Worm (Caenorhabditis elegans) whole organism, L4 larva: ENCODE measurements around the gene plc-4.
A peak's percentile ranks its signal among the peaks of the same experiment; 100 is the strongest.

Experiments used
- F26F4.8 ChIP-seq: fragments of 200-800 bp; sonication (Bioruptor generic); conservative IDR thresholded peaks from 2 replicates; pipeline ENCODE4 v1.3.6; 2022; ENCODE audit warnings: missing genetic modification characterization, missing compliant biosample characterization
- F37D6.2 ChIP-seq: sonication (generic microtip); optimal IDR thresholded peaks from 2 replicates; lab custom pipeline; 2016; ENCODE audit warnings: mild to moderate bottlenecking, missing genetic modification characterization, missing compliant biosample characterization
- F49E8.2 ChIP-seq: sonication (generic microtip); optimal IDR thresholded peaks from 2 replicates; lab custom pipeline; 2016; ENCODE audit warnings: missing compliant biosample characterization, mild to moderate bottlenecking, missing genetic modification characterization, borderline replicate concordance
- R02D3.7 ChIP-seq: fragments of 150-350 bp; sonication (generic microtip); optimal IDR thresholded peaks from 3 replicates; lab custom pipeline; 2014; ENCODE audit warnings: missing biosample characterization, missing genetic modification characterization
- Y105C5A.15 ChIP-seq: fragments of 200-800 bp; sonication (Bioruptor generic); IDR thresholded peaks from 2 replicates; pipeline ENCODE4 v1.3.6; 2022; ENCODE audit warnings: missing genetic modification characterization, missing compliant biosample characterization
- ZK337.2 ChIP-seq: fragments of 200-800 bp; sonication (Bioruptor generic); IDR thresholded peaks from 2 replicates; pipeline ENCODE4 v1.3.6; 2022; ENCODE audit warnings: missing genetic modification reagents, missing genetic modification characterization, missing compliant biosample characterization
- arid-1 ChIP-seq: fragments of 200-800 bp; sonication (Bioruptor generic); conservative IDR thresholded peaks from 2 replicates; pipeline ENCODE4 v1.3.6; 2022; ENCODE audit warnings: missing genetic modification reagents, missing genetic modification characterization, missing compliant biosample characterization
- ceh-28 ChIP-seq: fragments of 150-350 bp; optimal IDR thresholded peaks from 2 replicates; lab custom pipeline; 2014; ENCODE audit warnings: missing biosample characterization, missing genetic modification reagents, missing genetic modification characterization
- ceh-32 ChIP-seq: sonication (generic microtip); optimal IDR thresholded peaks from 2 replicates; lab custom pipeline; 2016; ENCODE audit warnings: mild to moderate bottlenecking, missing genetic modification characterization, missing compliant biosample characterization; ENCODE audit not compliant: poor library complexity
- ceh-44 ChIP-seq: fragments of 200-800 bp; sonication (Bioruptor generic); IDR thresholded peaks from 2 replicates; pipeline ENCODE4 v1.3.6; 2022; ENCODE audit warnings: missing genetic modification reagents, missing genetic modification characterization, missing compliant biosample characterization
- daf-12 ChIP-seq: fragments of 150-350 bp; optimal IDR thresholded peaks from 2 replicates; lab custom pipeline; 2014; ENCODE audit warnings: missing biosample characterization, missing genetic modification reagents, missing genetic modification characterization
- dmd-8 ChIP-seq: fragments of 200-800 bp; sonication (Bioruptor generic); IDR thresholded peaks from 2 replicates; pipeline ENCODE4 v1.3.6; 2022; ENCODE audit warnings: missing genetic modification characterization, missing compliant biosample characterization
- dpl-1 ChIP-seq: fragments of 150-350 bp; optimal IDR thresholded peaks from 2 replicates; lab custom pipeline; 2014; ENCODE audit warnings: missing biosample characterization, missing genetic modification reagents, missing genetic modification characterization
- fkh-10 ChIP-seq: fragments of 150-350 bp; optimal IDR thresholded peaks from 2 replicates; lab custom pipeline; 2014; ENCODE audit warnings: missing biosample characterization, missing genetic modification reagents, missing genetic modification characterization
- gei-8 ChIP-seq: fragments of 200-800 bp; sonication (Bioruptor generic); optimal IDR thresholded peaks from 2 replicates; lab custom pipeline; 2018; ENCODE audit warnings: mild to moderate bottlenecking, missing genetic modification characterization, missing compliant biosample characterization
- hif-1 ChIP-seq, 2 experiments: sonication (generic microtip); optimal IDR thresholded peaks; 2 replicates each; lab custom pipeline; 2016 to 2017; ENCODE audit warnings: missing compliant biosample characterization in 2 of 2, missing genetic modification characterization in 2 of 2, missing genetic modification reagents in 2 of 2, missing genotype in 2 of 2, mild to moderate bottlenecking in 1 of 2
- hlh-11 ChIP-seq: fragments of 200-800 bp; sonication (Bioruptor generic); optimal IDR thresholded peaks from 2 replicates; lab custom pipeline; 2018; ENCODE audit warnings: mild to moderate bottlenecking, missing genetic modification characterization, missing compliant biosample characterization
- hmg-1.1 ChIP-seq: fragments of 200-800 bp; sonication (Bioruptor generic); IDR thresholded peaks from 2 replicates; pipeline ENCODE4 v1.3.6; 2022; ENCODE audit warnings: missing genetic modification reagents, missing genetic modification characterization, missing compliant biosample characterization
- jun-1 ChIP-seq: fragments of 150-350 bp; optimal IDR thresholded peaks from 2 replicates; lab custom pipeline; 2014; ENCODE audit warnings: missing biosample characterization, missing genetic modification reagents, missing genetic modification characterization
- lim-7 ChIP-seq: fragments of 200-800 bp; sonication (Bioruptor generic); IDR thresholded peaks from 2 replicates; pipeline ENCODE4 v1.3.6; 2022; ENCODE audit warnings: missing genetic modification characterization, missing compliant biosample characterization
- lin-1 ChIP-seq: fragments of 200-800 bp; sonication (Bioruptor generic); IDR thresholded peaks from 2 replicates; pipeline ENCODE4 v1.3.6; 2022; ENCODE audit warnings: missing genetic modification reagents, missing genetic modification characterization, missing compliant biosample characterization
- lin-13 ChIP-seq: fragments of 150-350 bp; optimal IDR thresholded peaks from 2 replicates; lab custom pipeline; 2014; ENCODE audit warnings: missing biosample characterization, missing genetic modification reagents, missing genetic modification characterization
- lin-29 ChIP-seq: fragments of 200-800 bp; sonication (Bioruptor generic); IDR thresholded peaks from 2 replicates; pipeline ENCODE4 v1.3.6; 2022; ENCODE audit warnings: missing genetic modification reagents, missing genetic modification characterization, missing compliant biosample characterization
- lir-3 ChIP-seq: sonication (generic microtip); optimal IDR thresholded peaks from 2 replicates; lab custom pipeline; 2016; ENCODE audit warnings: mild to moderate bottlenecking, missing genetic modification characterization, missing compliant biosample characterization
- madf-5 ChIP-seq, 2 experiments: fragments of 200-800 bp; sonication (Bioruptor generic); IDR thresholded peaks; 2 replicates each; pipeline ENCODE4 v1.3.6; 2022; ENCODE audit warnings: missing compliant biosample characterization in 2 of 2, missing genetic modification characterization in 2 of 2
- madf-9 ChIP-seq: fragments of 200-800 bp; sonication (Bioruptor generic); conservative IDR thresholded peaks from 2 replicates; pipeline ENCODE4 v1.3.6; 2022; ENCODE audit warnings: missing genetic modification reagents, missing genetic modification characterization, missing compliant biosample characterization
- nhr-102 ChIP-seq: sonication (generic microtip); optimal IDR thresholded peaks from 2 replicates; lab custom pipeline; 2016; ENCODE audit warnings: mild to moderate bottlenecking, missing genetic modification characterization, moderate library complexity, missing compliant biosample characterization
- nhr-11 ChIP-seq: fragments of 150-350 bp; optimal IDR thresholded peaks from 2 replicates; lab custom pipeline; 2014; ENCODE audit warnings: missing biosample characterization, missing genetic modification characterization
- nhr-111 ChIP-seq: fragments of 200-800 bp; sonication (Bioruptor generic); optimal IDR thresholded peaks from 2 replicates; lab custom pipeline; 2018; ENCODE audit warnings: mild to moderate bottlenecking, missing genetic modification characterization, missing compliant biosample characterization
- nhr-41 ChIP-seq: fragments of 200-800 bp; sonication (Bioruptor generic); IDR thresholded peaks from 2 replicates; pipeline ENCODE4 v1.3.6; 2022; ENCODE audit warnings: missing genetic modification reagents, missing genetic modification characterization, missing compliant biosample characterization
- nhr-42 ChIP-seq: fragments of 200-800 bp; sonication (Bioruptor generic); IDR thresholded peaks from 2 replicates; pipeline ENCODE4 v1.3.6; 2022; ENCODE audit warnings: missing genetic modification characterization, missing compliant biosample characterization
- nhr-48 ChIP-seq: sonication (generic microtip); optimal IDR thresholded peaks from 2 replicates; lab custom pipeline; 2016; ENCODE audit warnings: mild to moderate bottlenecking, missing genetic modification characterization, missing compliant biosample characterization
- nhr-77 ChIP-seq: fragments of 150-350 bp; optimal IDR thresholded peaks from 2 replicates; lab custom pipeline; 2014; ENCODE audit warnings: missing biosample characterization, missing genetic modification characterization
- php-3 ChIP-seq: fragments of 200-800 bp; sonication (Bioruptor generic); IDR thresholded peaks from 2 replicates; pipeline ENCODE4 v1.3.6; 2022; ENCODE audit warnings: missing genetic modification reagents, missing genetic modification characterization, missing compliant biosample characterization
- pqm-1 ChIP-seq: sonication (generic microtip); optimal IDR thresholded peaks from 2 replicates; lab custom pipeline; 2017; ENCODE audit warnings: missing biosample characterization, missing genetic modification characterization
- saeg-2 ChIP-seq: fragments of 200-800 bp; sonication (Bioruptor generic); IDR thresholded peaks from 2 replicates; pipeline ENCODE4 v1.3.6; 2022; ENCODE audit warnings: missing genetic modification reagents, missing genetic modification characterization, missing compliant biosample characterization
- snpc-1.2 ChIP-seq: fragments of 200-800 bp; sonication (Bioruptor generic); IDR thresholded peaks from 2 replicates; pipeline ENCODE4 v1.3.6; 2022; ENCODE audit warnings: missing genetic modification reagents, missing genetic modification characterization, missing compliant biosample characterization
- spr-1 ChIP-seq: sonication (generic microtip); optimal IDR thresholded peaks from 2 replicates; lab custom pipeline; 2016; ENCODE audit warnings: mild to moderate bottlenecking, missing genetic modification characterization, missing compliant biosample characterization
- spr-3 ChIP-seq: fragments of 200-800 bp; sonication (Bioruptor generic); optimal IDR thresholded peaks from 2 replicates; lab custom pipeline; 2018; ENCODE audit warnings: mild to moderate bottlenecking, missing genetic modification characterization, missing compliant biosample characterization
- tra-1 ChIP-seq: fragments of 200-800 bp; sonication (Bioruptor generic); IDR thresholded peaks from 2 replicates; pipeline ENCODE4 v1.3.6; 2022; ENCODE audit warnings: missing genetic modification reagents, missing genetic modification characterization, missing compliant biosample characterization
- unc-62 ChIP-seq, 3 experiments: fragments of 150-350 bp in 1 of 3; sonication (generic microtip); optimal IDR thresholded peaks in 2 of 3; peaks in 1 of 3; 1 replicate in 1 of 3; 2 replicates in 2 of 3; lab custom pipeline; 2014 to 2017; ENCODE audit warnings: missing biosample characterization in 3 of 3, missing genetic modification characterization in 3 of 3, missing genetic modification reagents in 3 of 3, missing genotype in 1 of 3
- vab-7 ChIP-seq: fragments of 200-800 bp; sonication (Bioruptor generic); IDR thresholded peaks from 2 replicates; pipeline ENCODE4 v1.3.6; 2022; ENCODE audit warnings: missing genetic modification reagents, missing genetic modification characterization, missing compliant biosample characterization
- zag-1 ChIP-seq: fragments of 150-350 bp; optimal IDR thresholded peaks from 2 replicates; lab custom pipeline; 2014; ENCODE audit warnings: missing biosample characterization, missing genetic modification characterization
- zfp-3 ChIP-seq: fragments of 200-800 bp; sonication (Bioruptor generic); conservative IDR thresholded peaks from 2 replicates; pipeline ENCODE4 v1.3.6; 2022; ENCODE audit warnings: missing genetic modification reagents, missing genetic modification characterization, missing compliant biosample characterization
- ztf-11 ChIP-seq: fragments of 150-350 bp; optimal IDR thresholded peaks from 2 replicates; lab custom pipeline; 2014; ENCODE audit warnings: missing biosample characterization, missing genetic modification characterization

Gene plc-4

ce11 chrIV:7487554-7488456, 24.7 kb downstream of the plc-4 start, which contains the start of the genes his-60 and his-59 (continued):
- TF ChIP-seq spr-1 (tag; lab: Kevin White, UChicago) = no peak
- TF ChIP-seq F26F4.8 (GFP tag; lab: Robert Waterston, UW) = peak; percentile 63
- peak; percentile 43 for TF ChIP-seq dpl-1 (GFP tag; lab: Kevin White, UChicago)
- TF ChIP-seq lin-29 (GFP tag; lab: Robert Waterston, UW) = no peak
- TF ChIP-seq lin-13 (GFP tag; lab: Kevin White, UChicago) = no peak
- no peak for TF ChIP-seq pqm-1 (tag; lab: Kevin White, UChicago)
- no peak for TF ChIP-seq unc-62 (GFP tag; optimal IDR thresholded peaks at IDR 0.05 in 1 of 2; lab: Kevin White, UChicago)
- no peak for TF ChIP-seq unc-62 (tag; optimal IDR thresholded peaks at IDR 0.05; lab: Kevin White, UChicago)
- TF ChIP-seq madf-5 (GFP tag; IDR thresholded peaks at IDR 0.05; lab: Robert Waterston, UW) = no peak
- no peak for TF ChIP-seq ceh-32 (tag; lab: Kevin White, UChicago)
- TF ChIP-seq gei-8 = no peak
- TF ChIP-seq hlh-11 (tag; lab: Kevin White, UChicago) = peak; percentile 76
- TF ChIP-seq nhr-11 = no peak
- no peak for TF ChIP-seq madf-9 (GFP tag; lab: Robert Waterston, UW)
- no peak for TF ChIP-seq lir-3 (tag; lab: Kevin White, UChicago)
- no peak for TF ChIP-seq ztf-11 (tag; lab: Kevin White, UChicago)
- no peak for TF ChIP-seq ZK337.2 (GFP tag; lab: Robert Waterston, UW)
- TF ChIP-seq php-3 (GFP tag; lab: Robert Waterston, UW) = peak; percentile 59; the same call in 1 of the 2 replicates
- no peak for TF ChIP-seq daf-12 (tag; lab: Kevin White, UChicago)
- TF ChIP-seq lim-7 (GFP tag; lab: Robert Waterston, UW) = peak; percentile 85
- TF ChIP-seq nhr-48 (tag; lab: Kevin White, UChicago) = peak; percentile 82
- TF ChIP-seq tra-1 (GFP tag; lab: Robert Waterston, UW) = peak; percentile 42; the same call in 1 of the 2 replicates
- TF ChIP-seq zag-1 (tag; lab: Kevin White, UChicago) = no peak
- no peak for TF ChIP-seq ceh-28
- TF ChIP-seq ceh-44 (GFP tag; lab: Robert Waterston, UW) = no peak
- TF ChIP-seq nhr-77 = no peak
- no peak for TF ChIP-seq F37D6.2 (tag; lab: Kevin White, UChicago)
- peak; percentile 71 for TF ChIP-seq arid-1 (GFP tag; lab: Robert Waterston, UW)
- TF ChIP-seq nhr-42 (GFP tag; lab: Robert Waterston, UW) = peak; percentile 46; the same call in 1 of the 2 replicates
- TF ChIP-seq zfp-3 (GFP tag; lab: Robert Waterston, UW) = no peak
- peak; percentile 84 for TF ChIP-seq dmd-8 (GFP tag; lab: Robert Waterston, UW)
- no peak for TF ChIP-seq jun-1 (tag; lab: Kevin White, UChicago)
- no peak for TF ChIP-seq hif-1 (tag; optimal IDR thresholded peaks at IDR 0.05; lab: Kevin White, UChicago)
- peak; percentile 37; the same call in 1 of the 2 replicates for TF ChIP-seq lin-1 (GFP tag; lab: Robert Waterston, UW)
- peak; percentile 57 for TF ChIP-seq snpc-1.2

DNA sequence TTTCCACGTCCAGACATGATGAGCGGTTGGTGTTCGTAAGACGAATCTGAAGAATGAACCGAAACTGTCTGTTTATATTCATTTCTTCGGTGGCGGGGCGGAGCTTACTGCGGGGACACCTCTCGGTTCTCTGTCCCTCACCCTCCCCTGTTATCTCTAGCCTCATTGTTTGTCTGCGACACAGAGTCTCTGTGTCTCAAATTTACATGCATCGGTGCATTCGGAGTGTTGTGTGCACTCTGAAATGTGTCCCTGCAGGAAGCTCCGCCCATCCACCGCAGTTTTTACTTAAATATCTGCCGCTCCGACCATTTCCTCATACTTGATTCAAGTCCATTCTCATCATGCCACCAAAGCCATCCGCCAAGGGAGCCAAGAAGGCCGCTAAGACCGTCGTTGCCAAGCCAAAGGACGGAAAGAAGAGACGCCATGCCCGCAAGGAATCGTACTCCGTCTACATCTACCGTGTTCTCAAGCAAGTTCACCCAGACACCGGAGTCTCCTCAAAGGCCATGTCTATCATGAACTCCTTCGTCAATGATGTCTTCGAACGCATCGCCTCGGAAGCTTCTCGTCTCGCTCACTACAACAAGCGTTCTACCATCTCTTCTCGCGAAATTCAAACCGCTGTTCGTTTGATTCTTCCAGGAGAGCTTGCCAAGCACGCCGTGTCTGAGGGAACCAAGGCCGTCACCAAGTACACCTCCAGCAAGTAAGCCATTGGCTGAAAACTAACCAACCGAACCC, 26.1 kb downstream of the plc-4 start, which contains the start of the genes his-61 and his-62:
Gene his-61, minus strand, starts transcription at position 17 of the 747 bp plus-strand sequence.
Gene his-62, plus strand, starts transcription at position 345 of the 747 bp plus-strand sequence.
- TF ChIP-seq spr-1 (tag; lab: Kevin White, UChicago) (no peak), fkh-10 (GFP tag; lab: Kevin White, UChicago) (no peak), lin-1 (GFP tag; lab: Robert Waterston, UW) (peak; percentile 45; the same call in 1 of the 2 replicates), R02D3.7 (tag; lab: Kevin White, UChicago) (no peak), F49E8.2 (peak; percentile 10), pqm-1 (tag; lab: Kevin White, UChicago) (peak; percentile 30), nhr-102 (peak; percentile 86), hmg-1.1 (peak; percentile 48; the same call in 1 of the 2 replicates), madf-9 (GFP tag; lab: Robert Waterston, UW) (no peak), nhr-48 (tag; lab: Kevin White, UChicago) (peak; percentile 97), lir-3 (tag; lab: Kevin White, UChicago) (no peak), ceh-44 (GFP tag; lab: Robert Waterston, UW) (no peak), hif-1 (tag; optimal IDR thresholded peaks at IDR 0.05; lab: Kevin White, UChicago) (peak in 1 of 2 experiments; percentile 22), nhr-111 (GFP tag; lab: Kevin White, UChicago) (no peak), Y105C5A.15 (GFP tag; lab: Robert Waterston, UW) (no peak), vab-7 (GFP tag; lab: Robert Waterston, UW) (peak; percentile 40; the same call in 1 of the 2 replicates), saeg-2 (GFP tag; lab: Robert Waterston, UW) (0 out of 2 replicates have a peak, but pooled peaks have one; percentile 46), nhr-41 (GFP tag; lab: Robert Waterston, UW) (0 out of 2 replicates have a peak, but pooled peaks have one; percentile 20), spr-3 (GFP tag; lab: Kevin White, UChicago) (no peak)
